Worm (Caenorhabditis elegans) whole organism, midembryonic: Measurements from ENCODE around the gene ttr-40.

ENCODE experiments used
- T22C8.4 ChIP-seq: fragments of 200-800 bp; sonication (Bioruptor generic); IDR thresholded peaks from 2 replicates; pipeline ENCODE4 v1.3.6; 2022; ENCODE audit warnings: missing genetic modification characterization, missing compliant biosample characterization
- med-1 ChIP-seq: sonication (generic microtip); optimal IDR thresholded peaks from 2 replicates; lab custom pipeline; 2017; ENCODE audit warnings: missing genetic modification characterization, mild to moderate bottlenecking, missing compliant biosample characterization, antibody characterized with exemption, missing genetic modification reagents; ENCODE audit not compliant: insufficient read depth
- ztf-29 ChIP-seq: fragments of 200-800 bp; sonication (Bioruptor generic); IDR thresholded peaks from 2 replicates; pipeline ENCODE4 v1.3.6; 2022; ENCODE audit warnings: missing genetic modification reagents, missing genetic modification characterization, missing compliant biosample characterization

ce11 chrV:9322886-9323285 is 32.4 kb downstream of the ttr-40 start, which contains the start of gene tag-153:
- TF ChIP-seq T22C8.4 (GFP tag; lab: Robert Waterston, UW), result no peak
- no peak for TF ChIP-seq ztf-29 (GFP tag; lab: Robert Waterston, UW)
- no peak for TF ChIP-seq med-1 (GFP tag; lab: Kevin White, UChicago)
